Worm (Caenorhabditis elegans) whole organism, early embryonic: ENCODE results near the gene abcf-3.

Experiments
- ceh-13 ChIP-seq: fragments of 200-800 bp; sonication (Bioruptor generic); optimal IDR thresholded peaks from 2 replicates; lab custom pipeline; 2018; ENCODE audit warnings: mild to moderate bottlenecking, missing genetic modification characterization, missing compliant biosample characterization
- ets-7 ChIP-seq: sonication (generic microtip); optimal IDR thresholded peaks from 2 replicates; lab custom pipeline; 2016; ENCODE audit warnings: missing genotype, missing genetic modification characterization, missing compliant biosample characterization
- hnd-1 ChIP-seq: sonication (generic microtip); optimal IDR thresholded peaks from 2 replicates; lab custom pipeline; 2016; ENCODE audit warnings: missing genetic modification characterization, missing compliant biosample characterization
- tra-4 ChIP-seq: sonication (generic microtip); optimal IDR thresholded peaks from 2 replicates; lab custom pipeline; 2017; ENCODE audit warnings: missing genetic modification characterization, missing compliant biosample characterization

ce11 chrIII:6166634-6167033 is 6.6 kb upstream of the abcf-3 start:
- TF ChIP-seq ceh-13 (GFP tag; lab: Kevin White, UChicago) = no peak
- TF ChIP-seq hnd-1 = no peak
- no peak for TF ChIP-seq tra-4
- no peak for TF ChIP-seq ets-7 (tag; lab: Kevin White, UChicago)
